Worm (Caenorhabditis elegans) whole organism, L1 larva: ENCODE measurements around the gene dmsr-8.

Source experiments
- C34B4.2 ChIP-seq: sonication (generic microtip); optimal IDR thresholded peaks from 2 replicates; lab custom pipeline; 2017; ENCODE audit warnings: mild to moderate bottlenecking, missing genetic modification characterization, missing compliant biosample characterization
- F16B12.6 ChIP-seq: fragments of 150-350 bp; optimal IDR thresholded peaks from 2 replicates; lab custom pipeline; 2014; ENCODE audit warnings: missing biosample characterization, missing genetic modification characterization
- Y116A8C.19 ChIP-seq: sonication (generic microtip); optimal IDR thresholded peaks from 2 replicates; lab custom pipeline; 2016; ENCODE audit warnings: missing compliant biosample characterization, missing genetic modification characterization, borderline replicate concordance
- blmp-1 ChIP-seq: fragments of 150-350 bp; optimal IDR thresholded peaks from 2 replicates; lab custom pipeline; 2014; ENCODE audit warnings: missing biosample characterization, missing genetic modification characterization
- ceh-88 ChIP-seq: fragments of 200-800 bp; sonication (Bioruptor generic); IDR thresholded peaks from 2 replicates; pipeline ENCODE4 v1.3.6; 2022; ENCODE audit warnings: missing genetic modification characterization, missing compliant biosample characterization
- ces-1 ChIP-seq: fragments of 150-350 bp; optimal IDR thresholded peaks from 2 replicates; lab custom pipeline; 2014; ENCODE audit warnings: missing biosample characterization, missing genetic modification reagents, missing genetic modification characterization
- dsc-1 ChIP-seq: sonication (generic microtip); optimal IDR thresholded peaks from 2 replicates; lab custom pipeline; 2016; ENCODE audit warnings: mild to moderate bottlenecking, missing genetic modification characterization, missing compliant biosample characterization
- efl-1 ChIP-seq, 4 experiments: fragments of 150-350 bp; optimal IDR thresholded peaks in 3 of 4; peaks in 1 of 4; 1 replicate in 1 of 4; 2 replicates in 3 of 4; lab custom pipeline; 2014; ENCODE audit warnings: missing biosample characterization in 2 of 4, missing genetic modification characterization in 2 of 4, missing genetic modification reagents in 2 of 4
- elt-3 ChIP-seq, 6 experiments: fragments of 150-350 bp in 1 of 6; sonication (generic microtip); optimal IDR thresholded peaks; 2 replicates each; lab custom pipeline; 2017 to 2018; ENCODE audit warnings: missing biosample characterization in 6 of 6, missing genetic modification characterization in 6 of 6, inconsistent platforms in 1 of 6
- ets-5 ChIP-seq: fragments of 200-800 bp; sonication (Bioruptor generic); IDR thresholded peaks from 2 replicates; pipeline ENCODE4 v1.3.6; 2022; ENCODE audit warnings: missing genetic modification characterization, missing compliant biosample characterization
- fkh-4 ChIP-seq: sonication (generic microtip); optimal IDR thresholded peaks from 2 replicates; lab custom pipeline; 2016; ENCODE audit warnings: missing compliant biosample characterization, missing genetic modification characterization, borderline replicate concordance
- hlh-17 ChIP-seq: fragments of 200-800 bp; sonication (Bioruptor generic); optimal IDR thresholded peaks from 2 replicates; lab custom pipeline; 2018; ENCODE audit warnings: missing genetic modification characterization, mild to moderate bottlenecking, missing compliant biosample characterization, moderate library complexity, borderline replicate concordance
- hpl-2 ChIP-seq: fragments of 150-350 bp; optimal IDR thresholded peaks from 2 replicates; lab custom pipeline; 2014; ENCODE audit warnings: missing biosample characterization, missing genetic modification reagents, missing genetic modification characterization
- irx-1 ChIP-seq: sonication (generic microtip); optimal IDR thresholded peaks from 2 replicates; lab custom pipeline; 2016; ENCODE audit warnings: missing genetic modification characterization, missing compliant biosample characterization
- jun-1 ChIP-seq: fragments of 150-350 bp; optimal IDR thresholded peaks from 2 replicates; lab custom pipeline; 2014; ENCODE audit warnings: missing biosample characterization, missing genetic modification reagents, missing genetic modification characterization
- lin-13 ChIP-seq: fragments of 150-350 bp; optimal IDR thresholded peaks from 2 replicates; lab custom pipeline; 2014; ENCODE audit warnings: missing biosample characterization, missing genetic modification reagents, missing genetic modification characterization
- lsy-2 ChIP-seq, 2 experiments: fragments of 150-350 bp; optimal IDR thresholded peaks; 2 replicates each; lab custom pipeline; 2014; ENCODE audit warnings: missing biosample characterization in 2 of 2, missing genetic modification characterization in 2 of 2
- nhr-20 ChIP-seq: sonication (generic microtip); optimal IDR thresholded peaks from 2 replicates; lab custom pipeline; 2016; ENCODE audit warnings: mild to moderate bottlenecking, missing genetic modification characterization, missing compliant biosample characterization
- nhr-237 ChIP-seq: fragments of 150-350 bp; optimal IDR thresholded peaks from 2 replicates; lab custom pipeline; 2014; ENCODE audit warnings: missing biosample characterization, missing genetic modification characterization
- nhr-47 ChIP-seq: sonication (generic microtip); optimal IDR thresholded peaks from 2 replicates; lab custom pipeline; 2016; ENCODE audit warnings: mild to moderate bottlenecking, missing genetic modification characterization, moderate library complexity, missing compliant biosample characterization
- nhr-71 ChIP-seq: sonication (generic microtip); optimal IDR thresholded peaks from 2 replicates; lab custom pipeline; 2016; ENCODE audit warnings: mild to moderate bottlenecking, missing genetic modification characterization, moderate library complexity, missing compliant biosample characterization
- nhr-84 ChIP-seq: sonication (generic microtip); optimal IDR thresholded peaks from 2 replicates; lab custom pipeline; 2017; ENCODE audit warnings: missing biosample characterization, missing genetic modification characterization
- pqm-1 ChIP-seq: sonication (generic microtip); optimal IDR thresholded peaks from 3 replicates; lab custom pipeline; 2017; ENCODE audit warnings: missing biosample characterization, missing genetic modification characterization
- skn-1 ChIP-seq: fragments of 150-350 bp; optimal IDR thresholded peaks from 2 replicates; lab custom pipeline; 2014; ENCODE audit warnings: missing biosample characterization, missing genetic modification characterization
- snpc-4 ChIP-seq: fragments of 150-350 bp; optimal IDR thresholded peaks from 2 replicates; lab custom pipeline; 2014; ENCODE audit warnings: missing biosample characterization, missing genetic modification characterization
- sptf-1 ChIP-seq: fragments of 150-350 bp; optimal IDR thresholded peaks from 2 replicates; lab custom pipeline; 2014; ENCODE audit warnings: missing biosample characterization, missing genetic modification characterization
- sup-37 ChIP-seq: fragments of 200-800 bp; sonication (Bioruptor generic); optimal IDR thresholded peaks from 2 replicates; lab custom pipeline; 2018; ENCODE audit warnings: mild to moderate bottlenecking, missing genetic modification characterization, missing compliant biosample characterization
- unc-62 ChIP-seq: fragments of 150-350 bp; optimal IDR thresholded peaks from 2 replicates; lab custom pipeline; 2014; ENCODE audit warnings: missing biosample characterization, missing genetic modification reagents, missing genetic modification characterization
- unc-98 ChIP-seq: fragments of 200-800 bp; sonication (Bioruptor generic); IDR thresholded peaks from 2 replicates; pipeline ENCODE4 v1.3.6; 2022; ENCODE audit warnings: missing genetic modification characterization, missing compliant biosample characterization
- vab-15 ChIP-seq: sonication (generic microtip); optimal IDR thresholded peaks from 2 replicates; lab custom pipeline; 2017; ENCODE audit warnings: missing genotype, mild to moderate bottlenecking, missing genetic modification characterization, missing compliant biosample characterization
- zip-4 ChIP-seq: fragments of 200-800 bp; sonication (Bioruptor generic); optimal IDR thresholded peaks from 2 replicates; lab custom pipeline; 2018; ENCODE audit warnings: mild to moderate bottlenecking, missing genetic modification characterization, moderate library complexity, missing compliant biosample characterization
- ztf-4 ChIP-seq: fragments of 150-350 bp; optimal IDR thresholded peaks from 2 replicates; lab custom pipeline; 2014; ENCODE audit warnings: missing biosample characterization, missing genetic modification characterization

The dmsr-8 gene

DNA sequence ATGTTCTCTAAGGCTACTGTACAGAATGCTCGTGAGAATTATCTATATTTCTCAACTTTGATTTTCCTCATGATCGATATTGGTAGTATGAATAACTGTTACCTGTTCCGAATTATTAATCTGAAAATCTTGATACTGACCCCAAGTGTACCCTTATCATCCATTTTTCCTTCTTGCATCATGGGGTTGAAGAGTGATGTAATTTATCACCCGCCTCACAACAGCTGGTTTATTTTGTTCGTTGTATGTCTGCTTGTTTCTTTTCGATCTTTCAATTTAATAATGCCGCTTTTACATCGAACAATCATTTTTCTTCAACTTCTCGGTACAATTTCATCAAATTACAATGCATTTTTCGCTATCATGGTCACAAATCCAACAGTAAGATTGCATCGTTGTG lies 5.3 kb downstream of the dmsr-8 start, which contains the start of gene C35A5.6 (continued):
- TF ChIP-seq unc-62 (GFP tag; lab: Kevin White, UChicago) (no peak), nhr-71 (tag; lab: Kevin White, UChicago) (peak; percentile 20), jun-1 (tag; lab: Kevin White, UChicago) (no peak), blmp-1 (tag; lab: Kevin White, UChicago) (peak; percentile 30), irx-1 (tag; lab: Kevin White, UChicago) (no peak), elt-3 (tag; optimal IDR thresholded peaks at IDR 0.05; lab: Kevin White, UChicago) (no peak)
- TF ChIP-seq, all 84 proteins: peak for 6

DNA sequence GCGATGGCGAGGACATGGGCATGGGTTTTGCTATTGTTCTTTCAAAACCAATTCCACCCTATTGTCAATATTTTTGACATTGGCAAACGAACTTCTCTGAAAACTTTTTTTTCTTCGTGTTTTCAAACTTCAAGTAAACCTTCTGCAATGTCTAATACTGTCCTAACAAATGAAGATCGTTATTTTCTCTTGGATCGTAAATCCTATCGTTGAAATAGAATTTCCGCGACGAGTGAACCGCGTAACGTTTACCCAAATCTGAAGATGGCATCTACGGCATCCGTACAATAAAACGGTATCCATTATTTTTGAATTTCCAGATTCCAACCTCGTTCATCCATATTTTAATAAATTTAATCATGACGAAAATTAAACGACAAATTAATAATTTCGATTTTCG lies 8.6 kb downstream of the dmsr-8 start, which contains the start of gene C35A5.5:
C35A5.5 (plus strand) TSS at position 301 of the 400 bp plus-strand sequence.
- no peak for TF ChIP-seq efl-1 (optimal IDR thresholded peaks at IDR 0.05; lab: Kevin White, UChicago)
- TF ChIP-seq efl-1 (GFP tag; optimal IDR thresholded peaks at IDR 0.05 in 1 of 2; lab: Kevin White, UChicago), result no peak
- no peak for TF ChIP-seq ceh-88 (GFP tag; lab: Robert Waterston, UW)
- TF ChIP-seq zip-4 (GFP tag; lab: Kevin White, UChicago), result no peak
- TF ChIP-seq snpc-4, result no peak
- TF ChIP-seq sup-37 (GFP tag; lab: Kevin White, UChicago), result no peak
- TF ChIP-seq nhr-20 (tag; lab: Kevin White, UChicago), result no peak
- TF ChIP-seq ztf-4 (tag; lab: Kevin White, UChicago), result no peak
- no peak for TF ChIP-seq dsc-1 (tag; lab: Kevin White, UChicago)
- no peak for TF ChIP-seq sptf-1
- no peak for TF ChIP-seq nhr-84 (tag; lab: Kevin White, UChicago)
- TF ChIP-seq Y116A8C.19 (tag; lab: Kevin White, UChicago), result no peak
- no peak for TF ChIP-seq lin-13 (GFP tag; lab: Kevin White, UChicago)
- no peak for TF ChIP-seq F16B12.6 (tag; lab: Kevin White, UChicago)
- TF ChIP-seq pqm-1, result no peak
- TF ChIP-seq hlh-17, result no peak
- TF ChIP-seq vab-15 (tag; lab: Kevin White, UChicago), result no peak
- no peak for TF ChIP-seq unc-62 (GFP tag; lab: Kevin White, UChicago)
- no peak for TF ChIP-seq nhr-47
- no peak for TF ChIP-seq C34B4.2 (tag; lab: Kevin White, UChicago)
- TF ChIP-seq hpl-2 (GFP tag; lab: Kevin White, UChicago), result no peak

DNA sequence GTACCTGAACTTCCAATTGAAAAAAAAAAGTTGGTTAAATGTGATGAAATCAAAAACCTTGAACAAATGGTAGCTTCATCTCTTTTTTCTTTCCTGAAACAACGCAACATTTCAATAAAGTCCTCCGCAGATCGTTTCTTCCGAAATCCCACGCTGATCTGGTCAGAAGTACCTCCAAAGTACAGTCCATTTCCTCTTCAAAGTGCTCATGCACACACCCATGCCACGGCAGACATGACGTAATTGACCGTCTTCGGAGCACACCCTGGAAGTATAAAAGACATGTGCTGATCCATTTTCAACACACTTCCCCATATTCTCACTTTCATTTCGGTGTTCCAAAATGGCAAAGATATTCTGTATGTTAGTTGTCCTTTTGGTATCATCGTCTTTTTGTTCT lies 10.3 kb downstream of the dmsr-8 start, which contains the start of gene C35A5.10:
C35A5.10 (plus strand) TSS at position 301 of the 400 bp plus-strand sequence.
- no peak for TF ChIP-seq nhr-237 (tag; lab: Kevin White, UChicago)
- TF ChIP-seq unc-62 (GFP tag; lab: Kevin White, UChicago), result no peak
- TF ChIP-seq ces-1, result no peak
- TF ChIP-seq vab-15 (tag; lab: Kevin White, UChicago), result no peak
- TF ChIP-seq pqm-1, result no peak
- no peak for TF ChIP-seq skn-1 (tag; lab: Kevin White, UChicago)
- no peak for TF ChIP-seq lsy-2 (tag; optimal IDR thresholded peaks at IDR 0.05; lab: Kevin White, UChicago)
- no peak for TF ChIP-seq nhr-20 (tag; lab: Kevin White, UChicago)
- no peak for TF ChIP-seq ets-5 (GFP tag; lab: Robert Waterston, UW)
- TF ChIP-seq, all 84 proteins: peak for 0

DNA sequence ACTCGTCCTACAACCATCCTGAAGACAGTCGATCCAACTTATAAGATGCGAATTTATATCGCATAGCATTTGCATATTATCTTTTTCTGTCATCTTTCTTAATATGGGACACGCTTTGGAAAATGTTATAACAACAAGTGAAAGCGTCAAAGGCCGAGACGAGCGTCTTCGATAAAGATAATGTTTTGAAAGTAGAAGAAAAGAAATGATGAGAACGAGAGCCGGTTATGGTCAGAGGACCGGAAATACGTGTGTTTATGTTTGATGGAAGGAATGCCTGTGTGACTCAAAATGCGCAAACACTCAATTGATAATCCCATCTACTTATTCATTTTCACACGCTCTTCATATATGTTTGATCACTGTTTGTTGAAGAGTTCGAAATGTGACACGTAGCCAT lies 11.2 kb downstream of the dmsr-8 start, which contains the start of gene C35A5.11:
C35A5.11 (minus strand) TSS at position 101 of the 400 bp plus-strand sequence.
- TF ChIP-seq unc-62 (GFP tag; lab: Kevin White, UChicago) (no peak), blmp-1 (tag; lab: Kevin White, UChicago) (peak; percentile 66), ets-5 (GFP tag; lab: Robert Waterston, UW) (no peak), C34B4.2 (tag; lab: Kevin White, UChicago) (no peak), nhr-71 (tag; lab: Kevin White, UChicago) (no peak), unc-98 (GFP tag; lab: Robert Waterston, UW) (no peak)

DNA sequence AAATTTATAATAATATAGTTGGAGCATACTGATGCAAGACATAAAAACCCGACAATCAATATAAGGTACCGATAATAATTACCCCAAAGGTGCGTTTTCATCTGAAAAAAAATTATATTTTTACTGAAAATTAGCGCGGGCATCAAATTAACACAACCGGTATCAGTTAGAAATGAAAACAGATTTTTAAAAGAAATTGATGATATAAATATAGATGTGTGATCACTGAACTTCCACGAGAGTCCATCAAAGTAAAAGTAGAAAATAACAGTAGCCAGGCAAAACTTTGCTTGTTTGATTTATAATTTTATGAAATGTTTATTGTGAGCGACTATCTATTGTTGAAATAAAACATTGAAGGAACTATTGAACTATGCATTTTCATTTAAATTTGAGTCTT lies 12.9 kb downstream of the dmsr-8 start, which contains the start of gene C35A5.3:
C35A5.3 (minus strand) TSS at position 101 of the 400 bp plus-strand sequence.
- TF ChIP-seq unc-62 (GFP tag; lab: Kevin White, UChicago) (no peak), fkh-4 (tag; lab: Kevin White, UChicago) (no peak)
